Worm (Caenorhabditis elegans): ENCODE data around the gene F48F5.8.

F48F5.8 gene

ce11 chrV:20402842-20403241 lies 22.3 kb upstream of the F48F5.8 start:
- no peak for TF ChIP-seq pes-1 (GFP tag; IDR thresholded peaks at IDR 0.05)
- TF ChIP-seq hmg-4 (GFP tag; optimal IDR thresholded peaks at IDR 0.05): no peak

ce11 chrV:20406817-20407216 lies 18.3 kb upstream of the F48F5.8 start:
- no peak for TF ChIP-seq aly-1 (tag; optimal IDR thresholded peaks at IDR 0.05)
- no peak for TF ChIP-seq hnd-1 (tag; optimal IDR thresholded peaks at IDR 0.05)
- no peak for TF ChIP-seq ceh-36 (tag; optimal IDR thresholded peaks at IDR 0.05)
- no peak for TF ChIP-seq flt-1 (GFP tag; IDR thresholded peaks at IDR 0.05)
- TF ChIP-seq F13C5.2 (tag; optimal IDR thresholded peaks at IDR 0.05): no peak
- no peak for TF ChIP-seq tbx-11 (GFP tag; IDR thresholded peaks at IDR 0.05)
- TF ChIP-seq scrt-1 (GFP tag; IDR thresholded peaks at IDR 0.05): no peak
- no peak for TF ChIP-seq pes-1 (GFP tag; IDR thresholded peaks at IDR 0.05)
- no peak for TF ChIP-seq sea-1 (GFP tag; conservative IDR thresholded peaks at IDR 0.05)
- no peak for TF ChIP-seq ets-7 (tag; optimal IDR thresholded peaks at IDR 0.05)
- no peak for TF ChIP-seq ama-1 (optimal IDR thresholded peaks at IDR 0.05)

- no peak for TF ChIP-seq tra-4 (tag; optimal IDR thresholded peaks at IDR 0.05)
- no peak for TF ChIP-seq ceh-36 (tag; optimal IDR thresholded peaks at IDR 0.05)
- TF ChIP-seq hmbx-1 (tag; optimal IDR thresholded peaks at IDR 0.05): no peak
- no peak for TF ChIP-seq flt-1 (GFP tag; IDR thresholded peaks at IDR 0.05)
- TF ChIP-seq tbx-37 (GFP tag; conservative IDR thresholded peaks at IDR 0.05): no peak
- TF ChIP-seq sea-1 (GFP tag; conservative IDR thresholded peaks at IDR 0.05): no peak
- TF ChIP-seq hnd-1 (tag; optimal IDR thresholded peaks at IDR 0.05): no peak
- no peak for TF ChIP-seq B0310.2 (tag; optimal IDR thresholded peaks at IDR 0.05)
- TF ChIP-seq pes-1 (GFP tag; IDR thresholded peaks at IDR 0.05): no peak
Measured at ce11 chrV:20409016-20409415, 16.1 kb upstream of the F48F5.8 start.

ce11 chrV:20410285-20410684 lies 14.9 kb upstream of the F48F5.8 start:
- TF ChIP-seq pes-1 (GFP tag; IDR thresholded peaks at IDR 0.05) (no peak), tbx-37 (GFP tag; conservative IDR thresholded peaks at IDR 0.05) (no peak), ama-1 (optimal IDR thresholded peaks at IDR 0.05) (no peak), sea-1 (GFP tag; conservative IDR thresholded peaks at IDR 0.05) (no peak), hnd-1 (tag; optimal IDR thresholded peaks at IDR 0.05) (no peak), scrt-1 (GFP tag; IDR thresholded peaks at IDR 0.05) (no peak), tra-4 (tag; optimal IDR thresholded peaks at IDR 0.05) (no peak), F13C5.2 (tag; optimal IDR thresholded peaks at IDR 0.05) (no peak), B0310.2 (tag; optimal IDR thresholded peaks at IDR 0.05) (no peak), ceh-36 (tag; optimal IDR thresholded peaks at IDR 0.05) (peak; percentile 35), flt-1 (GFP tag; IDR thresholded peaks at IDR 0.05) (peak; percentile 17; the same call in 1 of the 2 replicates), hmbx-1 (tag; optimal IDR thresholded peaks at IDR 0.05) (no peak), aly-1 (tag; optimal IDR thresholded peaks at IDR 0.05) (no peak), hmg-4 (GFP tag; optimal IDR thresholded peaks at IDR 0.05) (peak; percentile 68), ets-7 (tag; optimal IDR thresholded peaks at IDR 0.05) (no peak)

ce11 chrV:20411659-20412058 lies 13.5 kb upstream of the F48F5.8 start, which contains the start of gene F53H2.3:
Gene F53H2.3 (minus strand): TSS chrV:20411759.
- TF ChIP-seq ets-7 (tag; optimal IDR thresholded peaks at IDR 0.05): no peak
- no peak for TF ChIP-seq B0310.2 (tag; optimal IDR thresholded peaks at IDR 0.05)
- TF ChIP-seq pes-1 (GFP tag; IDR thresholded peaks at IDR 0.05): no peak
- TF ChIP-seq ceh-13 (GFP tag; optimal IDR thresholded peaks at IDR 0.05): no peak
- TF ChIP-seq tbx-11 (GFP tag; IDR thresholded peaks at IDR 0.05): no peak
- no peak for TF ChIP-seq aly-1 (tag; optimal IDR thresholded peaks at IDR 0.05)
- no peak for TF ChIP-seq ceh-36 (tag; optimal IDR thresholded peaks at IDR 0.05)
- TF ChIP-seq ama-1 (optimal IDR thresholded peaks at IDR 0.05): no peak
- no peak for TF ChIP-seq flt-1 (GFP tag; IDR thresholded peaks at IDR 0.05)
- TF ChIP-seq tra-4 (tag; optimal IDR thresholded peaks at IDR 0.05): no peak
- TF ChIP-seq scrt-1 (GFP tag; IDR thresholded peaks at IDR 0.05): no peak
- no peak for TF ChIP-seq F13C5.2 (tag; optimal IDR thresholded peaks at IDR 0.05)
- TF ChIP-seq sea-1 (GFP tag; conservative IDR thresholded peaks at IDR 0.05): no peak
- TF ChIP-seq hmbx-1 (tag; optimal IDR thresholded peaks at IDR 0.05): no peak
- no peak for TF ChIP-seq tbx-37 (GFP tag; conservative IDR thresholded peaks at IDR 0.05)
- TF ChIP-seq hnd-1 (tag; optimal IDR thresholded peaks at IDR 0.05): no peak
- TF ChIP-seq hmg-4 (GFP tag; optimal IDR thresholded peaks at IDR 0.05): no peak

- no peak for TF ChIP-seq ets-7 (tag; optimal IDR thresholded peaks at IDR 0.05)
- no peak for TF ChIP-seq hmg-4 (GFP tag; optimal IDR thresholded peaks at IDR 0.05)
- TF ChIP-seq flt-1 (GFP tag; IDR thresholded peaks at IDR 0.05): no peak
- TF ChIP-seq aly-1 (tag; optimal IDR thresholded peaks at IDR 0.05): no peak
Measured at ce11 chrV:20412225-20412624, 12.9 kb upstream of the F48F5.8 start.

- TF ChIP-seq hmbx-1 (tag; optimal IDR thresholded peaks at IDR 0.05) (no peak), hmg-4 (GFP tag; optimal IDR thresholded peaks at IDR 0.05) (no peak), hnd-1 (tag; optimal IDR thresholded peaks at IDR 0.05) (no peak), sea-1 (GFP tag; conservative IDR thresholded peaks at IDR 0.05) (no peak), tbx-37 (GFP tag; conservative IDR thresholded peaks at IDR 0.05) (no peak), B0310.2 (tag; optimal IDR thresholded peaks at IDR 0.05) (no peak), ets-7 (tag; optimal IDR thresholded peaks at IDR 0.05) (no peak), aly-1 (tag; optimal IDR thresholded peaks at IDR 0.05) (no peak), flt-1 (GFP tag; IDR thresholded peaks at IDR 0.05) (no peak), ceh-13 (GFP tag; optimal IDR thresholded peaks at IDR 0.05) (no peak), ama-1 (optimal IDR thresholded peaks at IDR 0.05) (no peak), pes-1 (GFP tag; IDR thresholded peaks at IDR 0.05) (no peak), ceh-36 (tag; optimal IDR thresholded peaks at IDR 0.05) (no peak), F13C5.2 (tag; optimal IDR thresholded peaks at IDR 0.05) (no peak), tra-4 (tag; optimal IDR thresholded peaks at IDR 0.05) (no peak), tbx-11 (GFP tag; IDR thresholded peaks at IDR 0.05) (no peak), scrt-1 (GFP tag; IDR thresholded peaks at IDR 0.05) (no peak)
Measured at ce11 chrV:20413426-20413825, 11.7 kb upstream of the F48F5.8 start.

ce11 chrV:20413936-20414335 lies 11.2 kb upstream of the F48F5.8 start:
- no peak for TF ChIP-seq sea-1 (GFP tag; conservative IDR thresholded peaks at IDR 0.05)
- no peak for TF ChIP-seq tra-4 (tag; optimal IDR thresholded peaks at IDR 0.05)
- no peak for TF ChIP-seq ceh-36 (tag; optimal IDR thresholded peaks at IDR 0.05)
- no peak for TF ChIP-seq hmbx-1 (tag; optimal IDR thresholded peaks at IDR 0.05)
- TF ChIP-seq ets-7 (tag; optimal IDR thresholded peaks at IDR 0.05): no peak
- no peak for TF ChIP-seq flt-1 (GFP tag; IDR thresholded peaks at IDR 0.05)
- no peak for TF ChIP-seq B0310.2 (tag; optimal IDR thresholded peaks at IDR 0.05)
- no peak for TF ChIP-seq scrt-1 (GFP tag; IDR thresholded peaks at IDR 0.05)
- TF ChIP-seq F13C5.2 (tag; optimal IDR thresholded peaks at IDR 0.05): no peak
- no peak for TF ChIP-seq pes-1 (GFP tag; IDR thresholded peaks at IDR 0.05)

Measured in whole organism, early embryonic.